Worm (Caenorhabditis elegans): ENCODE measurements around the gene sdz-24.

- TF ChIP-seq dpl-1 (GFP tag; optimal IDR thresholded peaks at IDR 0.05) (no peak), dox-1 (GFP tag; IDR thresholded peaks at IDR 0.05) (no peak), ama-1 (optimal IDR thresholded peaks at IDR 0.05) (no peak), ama-1 (GFP tag; optimal IDR thresholded peaks at IDR 0.05) (no peak), B0336.3 (GFP tag; IDR thresholded peaks at IDR 0.05) (no peak), F52B5.7 (tag; optimal IDR thresholded peaks at IDR 0.05) (no peak)
These were observed 33.1 kb downstream of the sdz-24 start, which contains the start of gene T02H6.3 for ce11 chrII:691550-691949.

All from whole organism, young adult.